Fruit fly (Drosophila melanogaster): ENCODE measurements around the gene CG34027.

DNA sequence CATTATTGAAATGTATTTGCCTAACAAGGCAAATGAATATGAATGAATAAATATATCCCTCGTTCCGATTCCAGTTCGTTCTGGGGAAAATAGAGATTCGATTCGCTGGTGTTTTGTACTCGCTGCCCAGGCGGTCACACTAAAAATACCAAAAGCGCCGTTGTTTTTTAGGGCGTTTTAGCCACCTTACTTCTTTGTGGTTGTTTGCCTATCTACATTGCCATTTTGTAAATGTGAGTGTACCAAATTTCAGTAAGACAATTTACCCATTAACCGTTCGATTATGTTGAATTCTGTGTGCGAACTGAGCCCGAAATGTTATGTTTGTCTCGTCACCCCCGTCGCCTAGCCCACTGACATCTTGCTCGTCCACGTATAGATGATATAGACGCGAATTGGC, 11.3 kb downstream of the CG34027 start, which contains the start of the genes CG33095 and CG33096:
- TF ChIP-seq CG11902 (GFP tag; optimal IDR thresholded peaks at IDR 0.05) (no peak), CG1621 (tag; optimal IDR thresholded peaks at IDR 0.05) (no peak), fd59A (GFP tag; optimal IDR thresholded peaks at IDR 0.05) (no peak), CG6854 (GFP tag; optimal IDR thresholded peaks at IDR 0.05) (no peak)
